Fruit fly (Drosophila melanogaster): ENCODE results near the gene Cad96Ca.

dm6 chr3R:25209207-25209606 is 1.1 kb upstream of the Cad96Ca start:
- TF ChIP-seq h (optimal IDR thresholded peaks at IDR 0.05) (no peak), yki (optimal IDR thresholded peaks at IDR 0.05) (no peak), Spps (tag; optimal IDR thresholded peaks at IDR 0.05) (no peak), insv (GFP tag; optimal IDR thresholded peaks at IDR 0.05) (no peak), Jarid2 (GFP tag; optimal IDR thresholded peaks at IDR 0.05) (no peak), CG10321 (GFP tag; IDR thresholded peaks at IDR 0.05) (no peak), CG13296 (GFP tag; optimal IDR thresholded peaks at IDR 0.05) (no peak)
